Worm (Caenorhabditis elegans): Measurements from ENCODE around the gene H01G02.3.

ce11 chrIV:11769769-11770168 lies 22.6 kb downstream of the H01G02.3 start:
- TF ChIP-seq flh-1 (GFP tag; optimal IDR thresholded peaks at IDR 0.05) (no peak), unc-62 (GFP tag; optimal IDR thresholded peaks at IDR 0.05) (no peak)
